Fruit fly (Drosophila melanogaster) whole organism, prepupa: ENCODE measurements around the gene CG16998.

Experiments
- CG7368 ChIP-seq: fragments of 200-800 bp; sonication (Bioruptor generic); optimal IDR thresholded peaks from 3 replicates; lab custom pipeline; 2016; ENCODE audit warnings: missing biosample characterization, missing genetic modification characterization
- CG9139 ChIP-seq: fragments of 200-800 bp; sonication (Bioruptor generic); optimal IDR thresholded peaks from 3 replicates; lab custom pipeline; 2017; ENCODE audit warnings: missing biosample characterization, mild to moderate bottlenecking, missing genetic modification characterization
- Gug ChIP-seq: fragments of 200-800 bp; sonication (Bioruptor generic); IDR thresholded peaks from 2 replicates; pipeline ENCODE4 v1.3.6; 2022; ENCODE audit warnings: missing biosample characterization, missing genetic modification characterization
- Sox14 ChIP-seq: fragments of 200-800 bp; sonication (Bioruptor generic); optimal IDR thresholded peaks from 3 replicates; lab custom pipeline; 2016; ENCODE audit warnings: missing biosample characterization, missing genetic modification characterization

- TF ChIP-seq Gug (GFP tag; lab: Robert Waterston, UW) = no peak
- no peak for TF ChIP-seq CG7368 (GFP tag; lab: Kevin White, UChicago)
- TF ChIP-seq Sox14 = no peak
- no peak for TF ChIP-seq CG9139 (GFP tag; lab: Kevin White, UChicago)
Measured at dm6 chr3L:7539736-7540135, at the start of gene CG16998.
